Worm (Caenorhabditis elegans) whole organism, young adult: ENCODE measurements around the gene vps-39.

Experiments used
- B0019.2 ChIP-seq: fragments of 200-800 bp; sonication (Bioruptor generic); conservative IDR thresholded peaks from 2 replicates; pipeline ENCODE4 v1.3.6; 2022; ENCODE audit warnings: missing genetic modification reagents, missing genetic modification characterization, missing compliant biosample characterization
- B0336.3 ChIP-seq: fragments of 200-800 bp; sonication (Bioruptor generic); IDR thresholded peaks from 2 replicates; pipeline ENCODE4 v1.3.6; 2022; ENCODE audit warnings: missing genetic modification characterization, missing compliant biosample characterization
- F37B4.10 ChIP-seq: fragments of 200-800 bp; sonication (Bioruptor generic); IDR thresholded peaks from 2 replicates; pipeline ENCODE4 v1.3.6; 2022; ENCODE audit warnings: missing genetic modification characterization, missing compliant biosample characterization
- F52B5.7 ChIP-seq: sonication (generic microtip); optimal IDR thresholded peaks from 2 replicates; lab custom pipeline; 2016; ENCODE audit warnings: mild to moderate bottlenecking, missing genetic modification characterization, missing compliant biosample characterization
- F57C9.4 ChIP-seq: sonication (generic microtip); optimal IDR thresholded peaks from 2 replicates; lab custom pipeline; 2017; ENCODE audit warnings: mild to moderate bottlenecking, missing genetic modification characterization, missing compliant biosample characterization
- T26A5.8 ChIP-seq: sonication (generic microtip); optimal IDR thresholded peaks from 2 replicates; lab custom pipeline; 2016; ENCODE audit warnings: missing genetic modification characterization, missing compliant biosample characterization
- Y56A3A.18 ChIP-seq: fragments of 200-800 bp; sonication (Bioruptor generic); IDR thresholded peaks from 2 replicates; pipeline ENCODE4 v1.3.6; 2022; ENCODE audit warnings: missing genetic modification reagents, missing genetic modification characterization, missing compliant biosample characterization
- Y67H2A.10 ChIP-seq: fragments of 200-800 bp; sonication (Bioruptor generic); conservative IDR thresholded peaks from 2 replicates; pipeline ENCODE4 v1.3.6; 2022; ENCODE audit warnings: missing genetic modification reagents, missing genetic modification characterization, missing compliant biosample characterization
- Y79H2A.3 ChIP-seq: fragments of 200-800 bp; sonication (Bioruptor generic); conservative IDR thresholded peaks from 2 replicates; pipeline ENCODE4 v1.3.6; 2022; ENCODE audit warnings: missing genetic modification reagents, missing genetic modification characterization, missing compliant biosample characterization
- ZK185.1 ChIP-seq: sonication (generic microtip); optimal IDR thresholded peaks from 2 replicates; lab custom pipeline; 2016; ENCODE audit warnings: mild to moderate bottlenecking, missing genetic modification characterization, missing compliant biosample characterization; ENCODE audit not compliant: poor library complexity, severe bottlenecking
- akir-1 ChIP-seq: fragments of 200-800 bp; sonication (Bioruptor generic); optimal IDR thresholded peaks from 2 replicates; lab custom pipeline; 2018; ENCODE audit warnings: mild to moderate bottlenecking, missing genetic modification characterization, moderate library complexity, missing compliant biosample characterization
- ama-1 ChIP-seq, 3 experiments: fragments of 150-350 bp in 1 of 3; sonication (generic microtip) in 2 of 3; optimal IDR thresholded peaks; 2 replicates each; lab custom pipeline; 2014 to 2018; ENCODE audit warnings: missing biosample characterization in 2 of 3, missing genetic modification characterization in 2 of 3, missing genetic modification reagents in 2 of 3
- athp-1 ChIP-seq: sonication (generic microtip); optimal IDR thresholded peaks from 2 replicates; lab custom pipeline; 2017; ENCODE audit warnings: mild to moderate bottlenecking, missing genetic modification characterization, missing compliant biosample characterization
- attf-3 ChIP-seq: fragments of 200-800 bp; sonication (Bioruptor generic); conservative IDR thresholded peaks from 2 replicates; pipeline ENCODE4 v1.3.6; 2022; ENCODE audit warnings: missing genetic modification reagents, missing genetic modification characterization, missing compliant biosample characterization
- attf-5 ChIP-seq: fragments of 200-800 bp; sonication (Bioruptor generic); optimal IDR thresholded peaks from 2 replicates; lab custom pipeline; 2018; ENCODE audit warnings: mild to moderate bottlenecking, missing genetic modification characterization, missing compliant biosample characterization
- ccch-3 ChIP-seq: fragments of 200-800 bp; sonication (Bioruptor generic); optimal IDR thresholded peaks from 2 replicates; lab custom pipeline; 2018; ENCODE audit warnings: mild to moderate bottlenecking, missing genetic modification characterization, missing compliant biosample characterization
- ceh-40 ChIP-seq: fragments of 200-800 bp; sonication (Bioruptor generic); IDR thresholded peaks from 2 replicates; pipeline ENCODE4 v1.3.6; 2022; ENCODE audit warnings: missing genetic modification characterization, missing compliant biosample characterization
- ceh-58 ChIP-seq: fragments of 200-800 bp; sonication (Bioruptor generic); IDR thresholded peaks from 2 replicates; pipeline ENCODE4 v1.3.6; 2022; ENCODE audit warnings: missing genetic modification characterization, missing compliant biosample characterization
- ceh-91 ChIP-seq: fragments of 200-800 bp; sonication (Bioruptor generic); IDR thresholded peaks from 2 replicates; pipeline ENCODE4 v1.3.6; 2022; ENCODE audit warnings: missing genetic modification reagents, missing genetic modification characterization, missing compliant biosample characterization
- dox-1 ChIP-seq: fragments of 200-800 bp; sonication (Bioruptor generic); IDR thresholded peaks from 2 replicates; pipeline ENCODE4 v1.3.6; 2022; ENCODE audit warnings: missing genetic modification reagents, missing genetic modification characterization, missing compliant biosample characterization
- dpff-1 ChIP-seq: sonication (generic microtip); optimal IDR thresholded peaks from 2 replicates; lab custom pipeline; 2017; ENCODE audit warnings: mild to moderate bottlenecking, missing genetic modification characterization, missing compliant biosample characterization
- dpl-1 ChIP-seq: fragments of 150-350 bp; optimal IDR thresholded peaks from 2 replicates; lab custom pipeline; 2014; ENCODE audit warnings: missing biosample characterization, missing genetic modification reagents, missing genetic modification characterization
- egl-44 ChIP-seq: fragments of 200-800 bp; sonication (Bioruptor generic); IDR thresholded peaks from 2 replicates; pipeline ENCODE4 v1.3.6; 2022; ENCODE audit warnings: missing genetic modification reagents, missing genetic modification characterization, missing compliant biosample characterization
- egrh-3 ChIP-seq: fragments of 200-800 bp; sonication (Bioruptor generic); IDR thresholded peaks from 2 replicates; pipeline ENCODE4 v1.3.6; 2022; ENCODE audit warnings: missing genetic modification reagents, missing genetic modification characterization, missing compliant biosample characterization
- hlh-26 ChIP-seq: fragments of 200-800 bp; sonication (Bioruptor generic); conservative IDR thresholded peaks from 2 replicates; pipeline ENCODE4 v1.3.6; 2022; ENCODE audit warnings: missing genetic modification reagents, missing genetic modification characterization, missing compliant biosample characterization
- hmg-1.2 ChIP-seq: fragments of 200-800 bp; sonication (Bioruptor generic); IDR thresholded peaks from 2 replicates; pipeline ENCODE4 v1.3.6; 2022; ENCODE audit warnings: missing genetic modification reagents, missing genetic modification characterization, missing compliant biosample characterization
- hrde-1 ChIP-seq: sonication (generic microtip); optimal IDR thresholded peaks from 2 replicates; lab custom pipeline; 2016; ENCODE audit warnings: missing genetic modification characterization, mild to moderate bottlenecking, missing compliant biosample characterization, moderate library complexity, missing genotype, missing genetic modification reagents, borderline replicate concordance
- let-607 ChIP-seq, 2 experiments: fragments of 200-800 bp in 1 of 2; sonication (Bioruptor generic) in 1 of 2; sonication (generic microtip) in 1 of 2; optimal IDR thresholded peaks; 2 replicates each; lab custom pipeline; 2016 to 2018; ENCODE audit warnings: mild to moderate bottlenecking in 2 of 2, missing compliant biosample characterization in 2 of 2, missing genetic modification characterization in 2 of 2, moderate library complexity in 2 of 2, missing genotype in 1 of 2
- lin-26 ChIP-seq: fragments of 200-800 bp; sonication (Bioruptor generic); IDR thresholded peaks from 2 replicates; pipeline ENCODE4 v1.3.6; 2022; ENCODE audit warnings: missing genetic modification reagents, missing genetic modification characterization, missing compliant biosample characterization
- lin-54 ChIP-seq: fragments of 200-800 bp; sonication (Bioruptor generic); optimal IDR thresholded peaks from 2 replicates; lab custom pipeline; 2018; ENCODE audit warnings: mild to moderate bottlenecking, missing genetic modification characterization, missing compliant biosample characterization
- lir-1 ChIP-seq: fragments of 200-800 bp; sonication (Bioruptor generic); conservative IDR thresholded peaks from 2 replicates; pipeline ENCODE4 v1.3.6; 2022; ENCODE audit warnings: missing genetic modification reagents, missing genetic modification characterization, missing compliant biosample characterization
- lsy-27 ChIP-seq: sonication (generic microtip); optimal IDR thresholded peaks from 2 replicates; lab custom pipeline; 2017; ENCODE audit warnings: missing genetic modification characterization, mild to moderate bottlenecking, missing compliant biosample characterization, antibody characterized with exemption, missing genotype, borderline replicate concordance; ENCODE audit not compliant: insufficient read depth
- madf-10 ChIP-seq: sonication (generic microtip); optimal IDR thresholded peaks from 2 replicates; lab custom pipeline; 2016; ENCODE audit warnings: mild to moderate bottlenecking, missing genetic modification characterization, missing compliant biosample characterization
- madf-3 ChIP-seq: fragments of 200-800 bp; sonication (Bioruptor generic); IDR thresholded peaks from 2 replicates; pipeline ENCODE4 v1.3.6; 2022; ENCODE audit warnings: missing genetic modification reagents, missing genetic modification characterization, missing compliant biosample characterization
- mel-28 ChIP-seq: sonication (generic microtip); optimal IDR thresholded peaks from 2 replicates; lab custom pipeline; 2016; ENCODE audit warnings: borderline replicate concordance, mild to moderate bottlenecking, missing genetic modification characterization, missing compliant biosample characterization
- nfyb-1 ChIP-seq: fragments of 200-800 bp; sonication (Bioruptor generic); IDR thresholded peaks from 2 replicates; pipeline ENCODE4 v1.3.6; 2022; ENCODE audit warnings: missing genetic modification reagents, missing genetic modification characterization, missing compliant biosample characterization
- snpc-1.3 ChIP-seq: sonication (generic microtip); optimal IDR thresholded peaks from 2 replicates; lab custom pipeline; 2017; ENCODE audit warnings: missing genetic modification characterization, mild to moderate bottlenecking, missing compliant biosample characterization, antibody characterized with exemption, moderate library complexity, missing genotype, missing genetic modification reagents; ENCODE audit not compliant: insufficient read depth
- snpc-4 ChIP-seq, 5 experiments: fragments of 150-350 bp in 1 of 5; sonication (generic microtip) in 4 of 5; optimal IDR thresholded peaks; 2 replicates each; lab custom pipeline; 2014 to 2018; ENCODE audit warnings: missing genetic modification characterization in 5 of 5, missing biosample characterization in 3 of 5, antibody characterized with exemption in 2 of 5, mild to moderate bottlenecking in 2 of 5, missing compliant biosample characterization in 2 of 5, missing genotype in 2 of 5, moderate library complexity in 2 of 5, missing genetic modification reagents in 1 of 5
- somi-1 ChIP-seq: fragments of 200-800 bp; sonication (Bioruptor generic); optimal IDR thresholded peaks from 2 replicates; lab custom pipeline; 2018; ENCODE audit warnings: mild to moderate bottlenecking, missing genetic modification characterization, missing compliant biosample characterization
- sptf-2 ChIP-seq: fragments of 200-800 bp; sonication (Bioruptor generic); optimal IDR thresholded peaks from 2 replicates; lab custom pipeline; 2018; ENCODE audit warnings: mild to moderate bottlenecking, missing genetic modification characterization, missing compliant biosample characterization
- unc-130 ChIP-seq: sonication (generic microtip); optimal IDR thresholded peaks from 2 replicates; lab custom pipeline; 2016; ENCODE audit warnings: missing genetic modification reagents, missing genetic modification characterization, missing compliant biosample characterization
- zim-3 ChIP-seq: sonication (generic microtip); optimal IDR thresholded peaks from 2 replicates; lab custom pipeline; 2017; ENCODE audit warnings: mild to moderate bottlenecking, missing genetic modification characterization, moderate library complexity, missing compliant biosample characterization
- ztf-18 ChIP-seq: sonication (generic microtip); optimal IDR thresholded peaks from 2 replicates; lab custom pipeline; 2016; ENCODE audit warnings: missing genotype, mild to moderate bottlenecking, missing genetic modification characterization, missing compliant biosample characterization
- ztf-25 ChIP-seq: fragments of 200-800 bp; sonication (Bioruptor generic); IDR thresholded peaks from 2 replicates; pipeline ENCODE4 v1.3.6; 2022; ENCODE audit warnings: missing genetic modification reagents, missing genetic modification characterization, missing compliant biosample characterization
- ztf-3 ChIP-seq: fragments of 200-800 bp; sonication (Bioruptor generic); optimal IDR thresholded peaks from 2 replicates; lab custom pipeline; 2018; ENCODE audit warnings: mild to moderate bottlenecking, missing genetic modification characterization, missing compliant biosample characterization
- ztf-6 ChIP-seq: fragments of 200-800 bp; sonication (Bioruptor generic); IDR thresholded peaks from 2 replicates; pipeline ENCODE4 v1.3.6; 2022; ENCODE audit warnings: missing genetic modification reagents, missing genetic modification characterization, missing compliant biosample characterization

The vps-39 gene

DNA sequence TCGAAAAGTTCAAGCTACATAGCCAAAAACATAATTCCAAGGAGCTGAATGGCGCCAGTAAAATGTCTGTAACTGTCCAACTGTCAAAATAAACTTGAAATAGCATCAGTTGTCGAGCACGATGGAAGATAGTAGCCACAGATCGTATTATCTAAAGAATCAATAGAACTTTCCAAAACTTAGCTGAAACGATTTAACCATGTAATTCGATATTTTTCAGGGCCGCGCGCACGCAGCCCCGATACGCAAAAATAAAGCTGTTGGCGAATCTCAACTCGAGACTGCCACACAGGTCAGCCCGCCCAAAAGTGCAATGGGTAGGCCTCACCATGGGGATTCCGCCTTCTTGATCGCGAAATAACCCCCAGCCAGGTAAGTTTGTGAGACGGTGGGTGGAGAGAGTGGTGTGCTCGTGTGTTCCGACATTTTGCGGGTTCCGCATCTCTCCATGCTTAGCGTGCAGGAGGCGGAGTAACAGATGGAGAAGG lies 9.9 kb downstream of the vps-39 start (continued):
- TF ChIP-seq B0336.3 (GFP tag; lab: Robert Waterston, UW) = peak; percentile 94
- peak; percentile 52 for TF ChIP-seq ztf-18 (tag; lab: Kevin White, UChicago)
- peak; percentile 97 for TF ChIP-seq hmg-1.2 (GFP tag; lab: Robert Waterston, UW)
- no peak for TF ChIP-seq zim-3 (tag; lab: Kevin White, UChicago)
- no peak for TF ChIP-seq ztf-25 (GFP tag; lab: Robert Waterston, UW)
- TF ChIP-seq lir-1 (GFP tag; lab: Robert Waterston, UW) = no peak
- TF ChIP-seq lsy-27 = no peak
- no peak for TF ChIP-seq dpl-1
- TF ChIP-seq athp-1 (tag; lab: Kevin White, UChicago) = no peak
- 0 out of 2 replicates have a peak, but pooled peaks have one; percentile 78 for TF ChIP-seq Y56A3A.18
- TF ChIP-seq akir-1 (GFP tag; lab: Kevin White, UChicago) = no peak
- peak; percentile 73 for TF ChIP-seq egrh-3 (GFP tag; lab: Robert Waterston, UW)
- TF ChIP-seq Y79H2A.3 = no peak
- TF ChIP-seq T26A5.8 (tag; lab: Kevin White, UChicago) = no peak
- peak; percentile 88 for TF ChIP-seq sptf-2 (GFP tag; lab: Kevin White, UChicago)
- TF ChIP-seq F52B5.7 (tag; lab: Kevin White, UChicago) = peak; percentile 76
- TF ChIP-seq ceh-91 = peak; percentile 54
- no peak for TF ChIP-seq F37B4.10 (GFP tag; lab: Robert Waterston, UW)
- 0 out of 2 replicates have a peak, but pooled peaks have one; percentile 31 for TF ChIP-seq Y67H2A.10 (GFP tag; lab: Robert Waterston, UW)
- peak; percentile 80 for TF ChIP-seq lin-26 (GFP tag; lab: Robert Waterston, UW)
- TF ChIP-seq ccch-3 (GFP tag; lab: Kevin White, UChicago) = no peak
- TF ChIP-seq madf-10 (tag; lab: Kevin White, UChicago) = peak; percentile 67
- 0 out of 2 replicates have a peak, but pooled peaks have one; percentile 22 for TF ChIP-seq ztf-6 (GFP tag; lab: Robert Waterston, UW)
- peak; percentile 89 for TF ChIP-seq snpc-4 (GFP tag; optimal IDR thresholded peaks at IDR 0.05; lab: Kevin White, UChicago)
- TF ChIP-seq snpc-4 (tag; optimal IDR thresholded peaks at IDR 0.05; lab: Kevin White, UChicago) = peak; percentile 93 to 99 (median 96)
- TF ChIP-seq hlh-26 (GFP tag; lab: Robert Waterston, UW) = no peak
- TF ChIP-seq attf-3 (GFP tag; lab: Robert Waterston, UW) = no peak
- no peak for TF ChIP-seq mel-28 (tag; lab: Kevin White, UChicago)
- TF ChIP-seq madf-3 (GFP tag; lab: Robert Waterston, UW) = no peak
- TF ChIP-seq ama-1 (optimal IDR thresholded peaks at IDR 0.05; lab: Kevin White, UChicago) = peak; percentile 84
- no peak for TF ChIP-seq ama-1 (GFP tag; optimal IDR thresholded peaks at IDR 0.05; lab: Kevin White, UChicago)
- TF ChIP-seq ceh-58 (GFP tag; lab: Robert Waterston, UW) = no peak
- TF ChIP-seq unc-130 (GFP tag; lab: Kevin White, UChicago) = peak; percentile 28
- peak; percentile 57; the same call in 1 of the 2 replicates for TF ChIP-seq egl-44
- no peak for TF ChIP-seq ZK185.1
- peak; percentile 22 for TF ChIP-seq snpc-1.3 (tag; lab: Kevin White, UChicago)
- peak; percentile 84 for TF ChIP-seq hrde-1 (tag; lab: Kevin White, UChicago)
- TF ChIP-seq ceh-40 = no peak
- TF ChIP-seq B0019.2 (GFP tag; lab: Robert Waterston, UW) = no peak
- peak; percentile 75 for TF ChIP-seq dpff-1
- TF ChIP-seq ztf-3 (GFP tag; lab: Kevin White, UChicago) = no peak
- peak; percentile 96 for TF ChIP-seq dox-1 (GFP tag; lab: Robert Waterston, UW)
- TF ChIP-seq somi-1 (GFP tag; lab: Kevin White, UChicago) = no peak
- TF ChIP-seq F57C9.4 (tag; lab: Kevin White, UChicago) = no peak
- TF ChIP-seq lin-54 (GFP tag; lab: Kevin White, UChicago) = peak; percentile 61
- no peak for TF ChIP-seq nfyb-1
- TF ChIP-seq attf-5 (GFP tag; lab: Kevin White, UChicago) = no peak
- TF ChIP-seq let-607 (tag; optimal IDR thresholded peaks at IDR 0.05; lab: Kevin White, UChicago) = peak in 1 of 2 experiments; percentile 15
